Worm (Caenorhabditis elegans): Measurements from ENCODE around the gene T05C1.1.

- TF ChIP-seq dao-5 (tag; optimal IDR thresholded peaks at IDR 0.05) (no peak), W03F9.2 (tag; optimal IDR thresholded peaks at IDR 0.05) (no peak)
Measured at ce11 chrII:4438601-4439000, 39.8 kb upstream of the T05C1.1 start, which contains the start of gene nhr-16.

Data from whole organism, L4/young adult.